Fruit fly (Drosophila melanogaster): ENCODE results near the gene CG33339.

The CG33339 gene

DNA sequence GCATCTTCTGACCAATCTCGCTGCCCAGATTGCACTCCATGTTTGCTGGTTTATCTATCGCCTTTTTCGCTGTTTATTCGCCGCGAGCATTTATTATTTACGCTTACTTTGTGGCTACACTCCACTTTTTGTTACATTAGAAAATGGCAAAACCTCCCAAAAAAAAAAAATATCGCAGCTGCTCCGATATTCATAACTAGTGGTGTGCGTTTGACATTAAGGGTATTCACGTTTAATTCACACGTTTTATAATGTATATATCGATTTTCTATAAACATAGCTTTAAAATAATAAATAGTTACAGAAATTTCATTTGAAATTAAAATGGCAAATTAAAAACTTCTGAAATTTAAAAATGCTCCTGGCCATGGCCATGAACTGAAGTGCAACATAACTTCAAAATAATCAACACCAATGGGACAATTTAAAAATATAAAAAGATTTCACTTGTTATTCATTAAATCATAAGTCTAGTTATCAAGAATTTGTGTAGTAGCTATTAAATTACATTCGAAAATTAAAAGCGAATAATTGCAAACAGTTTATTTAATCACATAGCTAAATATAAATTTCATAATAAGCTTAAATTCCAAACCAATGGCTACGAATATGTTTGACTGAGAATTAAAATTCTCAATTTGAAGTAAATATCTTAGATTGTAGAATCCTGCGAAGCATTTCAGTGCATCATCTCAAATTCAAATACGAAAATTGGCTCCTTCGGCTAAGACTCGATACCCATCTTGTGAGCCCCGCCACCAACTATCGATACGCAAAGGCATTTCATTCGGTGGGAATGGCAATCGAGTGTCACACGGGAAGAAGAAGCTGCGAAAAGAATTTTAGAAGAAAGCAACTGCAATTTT, 43.2 kb upstream of the CG33339 start, which contains the start of the genes Nab2 and BRWD3 (continued):
- TF ChIP-seq CG5953 (GFP tag; IDR thresholded peaks at IDR 0.05) (no peak), Meics (GFP tag; optimal IDR thresholded peaks at IDR 0.05) (no peak), CG9215 (GFP tag; IDR thresholded peaks at IDR 0.05) (no peak; the same call in 1 of the 2 replicates), seq (GFP tag; IDR thresholded peaks at IDR 0.05) (no peak), CG12155 (GFP tag; optimal IDR thresholded peaks at IDR 0.05) (peak; percentile 39), Xrp1 (GFP tag; IDR thresholded peaks at IDR 0.05) (peak; percentile 47; the same call in 1 of the 2 replicates), tin (GFP tag; optimal IDR thresholded peaks at IDR 0.05) (peak; percentile 38), Bteb2 (GFP tag; optimal IDR thresholded peaks at IDR 0.05) (peak; percentile 10), NfI (GFP tag; optimal IDR thresholded peaks at IDR 0.05) (peak; percentile 31), Xbp1 (GFP tag; optimal IDR thresholded peaks at IDR 0.05) (peak; percentile 58), bigmax (GFP tag; optimal IDR thresholded peaks at IDR 0.05) (no peak), D19A (tag; optimal IDR thresholded peaks at IDR 0.05) (no peak), Lim3 (GFP tag; IDR thresholded peaks at IDR 0.05) (no peak), NC2α (GFP tag; optimal IDR thresholded peaks at IDR 0.05) (no peak), sob (GFP tag; IDR thresholded peaks at IDR 0.05) (peak; percentile 14; the same call in 1 of the 2 replicates), CG8089 (GFP tag; optimal IDR thresholded peaks at IDR 0.05) (no peak), Chrac-16 (GFP tag; optimal IDR thresholded peaks at IDR 0.05) (no peak), Opbp (GFP tag; IDR thresholded peaks at IDR 0.05; ENCODE audit: partially characterized antibody) (peak; percentile 85), insv (GFP tag; optimal IDR thresholded peaks at IDR 0.05) (no peak), CG3281 (GFP tag; optimal IDR thresholded peaks at IDR 0.05) (no peak), caup (GFP tag; optimal IDR thresholded peaks at IDR 0.05; ENCODE audit: severe bottlenecking) (no peak), CG10431 (GFP tag; optimal IDR thresholded peaks at IDR 0.05) (no peak), pzg (GFP tag; optimal IDR thresholded peaks at IDR 0.05) (peak; percentile 62), CG12219 (GFP tag; optimal IDR thresholded peaks at IDR 0.05) (no peak), Jarid2 (GFP tag; optimal IDR thresholded peaks at IDR 0.05) (no peak), Trl (optimal IDR thresholded peaks at IDR 0.05) (no peak), Trl (GFP tag; optimal IDR thresholded peaks at IDR 0.05) (peak; percentile 27), CG7556 (GFP tag; optimal IDR thresholded peaks at IDR 0.05) (no peak), Sox100B (GFP tag; optimal IDR thresholded peaks at IDR 0.05) (no peak), esg (GFP tag; conservative IDR thresholded peaks at IDR 0.05) (no peak; the same call in 1 of the 2 replicates), E2f2 (GFP tag; IDR thresholded peaks at IDR 0.05) (peak; percentile 57), stc (GFP tag; IDR thresholded peaks at IDR 0.05) (peak; percentile 36; the same call in 1 of the 2 replicates), lola (GFP tag; optimal IDR thresholded peaks at IDR 0.05) (peak in 1 of 3 experiments; percentile 67), slbo (GFP tag; IDR thresholded peaks at IDR 0.05) (peak; percentile 75), CG4328 (GFP tag; optimal IDR thresholded peaks at IDR 0.05) (peak; percentile 32), CG17186 (GFP tag; optimal IDR thresholded peaks at IDR 0.05) (no peak), CG12104 (GFP tag; optimal IDR thresholded peaks at IDR 0.05) (peak; percentile 49), Scr (GFP tag; IDR thresholded peaks at IDR 0.05; ENCODE audit: partially characterized antibody) (peak; percentile 64), Doc3 (GFP tag; IDR thresholded peaks at IDR 0.05; ENCODE audit: partially characterized antibody) (peak; percentile 33), HLH3B (GFP tag; IDR thresholded peaks at IDR 0.05) (peak; percentile 29; the same call in 1 of the 2 replicates), slou (GFP tag; optimal IDR thresholded peaks at IDR 0.05) (no peak), CG16779 (GFP tag; IDR thresholded peaks at IDR 0.05) (no peak), CG1602 (GFP tag; optimal IDR thresholded peaks at IDR 0.05) (peak; percentile 18), z (GFP tag; IDR thresholded peaks at IDR 0.05) (no peak), CG1647 (GFP tag; optimal IDR thresholded peaks at IDR 0.05) (no peak), CG31441 (GFP tag; IDR thresholded peaks at IDR 0.05) (no peak), CG4707 (GFP tag; optimal IDR thresholded peaks at IDR 0.05) (no peak), CG12071 (GFP tag; optimal IDR thresholded peaks at IDR 0.05) (no peak), CG31388 (GFP tag; optimal IDR thresholded peaks at IDR 0.05) (no peak)

Data from whole organism, embryonic.